Fruit fly (Drosophila melanogaster): Measurements from ENCODE around the gene Rab11.
A peak's percentile ranks its signal among the peaks of the same experiment; 100 is the strongest.

Gene Rab11

dm6 chr3R:21111964-21112740 is 944 bp downstream of the Rab11 start (continued):
- TF ChIP-seq CG31224 (GFP tag; IDR thresholded peaks at IDR 0.05) (peak; percentile 36; the same call in 1 of the 2 replicates), CG11723 (GFP tag; optimal IDR thresholded peaks at IDR 0.05) (peak; percentile 23), lilli (GFP tag; optimal IDR thresholded peaks at IDR 0.05) (peak; percentile 22), CG4854 (GFP tag; optimal IDR thresholded peaks at IDR 0.05) (no peak), nau (GFP tag; optimal IDR thresholded peaks at IDR 0.05) (peak; percentile 16), Nf-YA (GFP tag; IDR thresholded peaks at IDR 0.05) (no peak), bowl (GFP tag; IDR thresholded peaks at IDR 0.05) (peak; percentile 51; the same call in 1 of the 2 replicates), Ada2b (GFP tag; IDR thresholded peaks at IDR 0.05) (no peak), Sox102F (GFP tag; optimal IDR thresholded peaks at IDR 0.05) (peak; percentile 49), Pdp1 (GFP tag; optimal IDR thresholded peaks at IDR 0.05) (no peak), Meics (GFP tag; optimal IDR thresholded peaks at IDR 0.05) (peak; percentile 63), sc (optimal IDR thresholded peaks at IDR 0.05) (no peak), sc (GFP tag; optimal IDR thresholded peaks at IDR 0.05) (peak; percentile 21), seq (GFP tag; IDR thresholded peaks at IDR 0.05) (peak; percentile 38; the same call in 1 of the 2 replicates), ERR (GFP tag; optimal IDR thresholded peaks at IDR 0.05) (no peak), gcm (GFP tag; optimal IDR thresholded peaks at IDR 0.05) (peak; percentile 55), NC2β (GFP tag; optimal IDR thresholded peaks at IDR 0.05) (no peak), CG3163 (GFP tag; optimal IDR thresholded peaks at IDR 0.05) (peak; percentile 72), CG14441 (GFP tag; IDR thresholded peaks at IDR 0.05) (peak; percentile 55; the same call in 1 of the 2 replicates), corto (GFP tag; optimal IDR thresholded peaks at IDR 0.05) (peak; percentile 71), zfh2 (GFP tag; optimal IDR thresholded peaks at IDR 0.05) (no peak), CG4617 (GFP tag; optimal IDR thresholded peaks at IDR 0.05; ENCODE audit: borderline replicate concordance) (no peak), Hand (GFP tag; optimal IDR thresholded peaks at IDR 0.05) (no peak), CG6791 (GFP tag; IDR thresholded peaks at IDR 0.05; ENCODE audit: partially characterized antibody) (0 out of 3 replicates have a peak, but pooled peaks have one; percentile 10), CG12769 (tag; optimal IDR thresholded peaks at IDR 0.05) (peak; percentile 17), ems (GFP tag; optimal IDR thresholded peaks at IDR 0.05) (peak; percentile 36), CG10462 (GFP tag; optimal IDR thresholded peaks at IDR 0.05) (peak; percentile 9), Doc3 (GFP tag; IDR thresholded peaks at IDR 0.05; ENCODE audit: partially characterized antibody) (no peak; the same call in 2 of the 3 replicates), CG14860 (GFP tag; IDR thresholded peaks at IDR 0.05; ENCODE audit: partially characterized antibody) (no peak), CG1603 (tag; optimal IDR thresholded peaks at IDR 0.05) (no peak), ap (GFP tag; IDR thresholded peaks at IDR 0.05) (0 out of 2 replicates have a peak, but pooled peaks have one; percentile 22), Antp (GFP tag; optimal IDR thresholded peaks at IDR 0.05) (peak; percentile 24), ewg (GFP tag; optimal IDR thresholded peaks at IDR 0.05) (peak; percentile 14), CG7271 (tag; optimal IDR thresholded peaks at IDR 0.05) (no peak), Ptx1 (GFP tag; IDR thresholded peaks at IDR 0.05) (peak; percentile 17; the same call in 1 of the 2 replicates), usp (GFP tag; optimal IDR thresholded peaks at IDR 0.05) (no peak), Sry-β (GFP tag; optimal IDR thresholded peaks at IDR 0.05) (no peak), CG9817 (tag; optimal IDR thresholded peaks at IDR 0.05) (peak; percentile 15), Oli (tag; optimal IDR thresholded peaks at IDR 0.05) (peak; percentile 67), CG15073 (GFP tag; optimal IDR thresholded peaks at IDR 0.05) (no peak), CG15479 (GFP tag; optimal IDR thresholded peaks at IDR 0.05) (no peak), CG1529 (GFP tag; optimal IDR thresholded peaks at IDR 0.05) (peak; percentile 32), CG10431 (GFP tag; optimal IDR thresholded peaks at IDR 0.05) (no peak), BtbVII (GFP tag; optimal IDR thresholded peaks at IDR 0.05) (no peak), Dek (tag; optimal IDR thresholded peaks at IDR 0.05) (peak; percentile 23), p53 (GFP tag; optimal IDR thresholded peaks at IDR 0.05) (no peak), chn (GFP tag; optimal IDR thresholded peaks at IDR 0.05) (peak; percentile 19), Xrp1 (GFP tag; IDR thresholded peaks at IDR 0.05) (peak; percentile 7), H2.0 (GFP tag; IDR thresholded peaks at IDR 0.05) (0 out of 2 replicates have a peak, but pooled peaks have one; percentile 14)

Data from whole organism, embryonic.